Fruit fly (Drosophila melanogaster) Kc167 (cell line): ENCODE measurements around the gene CG34179.

Experiments
- Myc ChIP-seq: fragments of >200 bp; optimal IDR thresholded peaks from 2 replicates; lab custom pipeline; 2017; ENCODE audit warnings: missing external identifiers
- Sin3A ChIP-seq: fragments of >200 bp; optimal IDR thresholded peaks from 2 replicates; lab custom pipeline; 2018; ENCODE audit warnings: missing external identifiers
- h ChIP-seq: fragments of >200 bp; optimal IDR thresholded peaks from 3 replicates; lab custom pipeline; 2018; ENCODE audit warnings: missing external identifiers
- insv ChIP-seq: fragments of >200 bp; optimal IDR thresholded peaks from 3 replicates; lab custom pipeline; 2018; ENCODE audit warnings: missing external identifiers
- psq ChIP-seq: fragments of >200 bp; optimal IDR thresholded peaks from 2 replicates; lab custom pipeline; 2017; ENCODE audit warnings: missing external identifiers
- ttk ChIP-seq: sonication (Bioruptor generic); optimal IDR thresholded peaks from 2 replicates; lab custom pipeline; 2017; ENCODE audit warnings: missing external identifiers

Gene CG34179

DNA sequence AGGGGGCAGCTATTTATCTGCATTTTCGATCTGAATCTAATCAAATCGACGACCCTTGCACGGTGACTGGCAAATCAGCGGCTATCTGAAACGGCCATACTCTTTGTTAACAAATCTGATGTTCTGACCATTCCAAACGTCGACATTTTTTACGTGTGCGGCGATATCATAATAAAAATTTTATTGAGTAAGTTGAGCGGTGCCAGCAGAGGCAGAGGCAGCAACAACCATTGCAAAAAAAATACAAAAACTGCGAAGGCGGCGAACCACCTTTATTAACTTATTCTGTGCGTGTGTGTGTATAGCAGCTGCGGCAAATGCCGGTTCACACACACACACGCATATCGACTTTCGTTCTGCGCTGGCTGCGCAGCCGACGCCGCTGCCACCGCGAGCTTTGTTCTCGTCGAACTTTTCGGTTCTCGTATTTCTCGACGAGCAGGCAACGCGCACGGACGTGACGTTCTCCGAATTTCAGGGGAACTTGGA, 33.7 kb upstream of the CG34179 start, which contains the start of gene Kr-h1:
TSS of gene Kr-h1 (plus strand) at position 447 of the 489 bp plus-strand sequence.
- no peak for TF ChIP-seq h (lab: Kevin White, UChicago)
- TF ChIP-seq psq = no peak
- TF ChIP-seq Sin3A (lab: Kevin White, UChicago) = no peak
- no peak for TF ChIP-seq ttk (lab: Kevin White, UChicago)
- TF ChIP-seq Myc (lab: Kevin White, UChicago) = no peak
- TF ChIP-seq insv (lab: Kevin White, UChicago) = no peak

DNA sequence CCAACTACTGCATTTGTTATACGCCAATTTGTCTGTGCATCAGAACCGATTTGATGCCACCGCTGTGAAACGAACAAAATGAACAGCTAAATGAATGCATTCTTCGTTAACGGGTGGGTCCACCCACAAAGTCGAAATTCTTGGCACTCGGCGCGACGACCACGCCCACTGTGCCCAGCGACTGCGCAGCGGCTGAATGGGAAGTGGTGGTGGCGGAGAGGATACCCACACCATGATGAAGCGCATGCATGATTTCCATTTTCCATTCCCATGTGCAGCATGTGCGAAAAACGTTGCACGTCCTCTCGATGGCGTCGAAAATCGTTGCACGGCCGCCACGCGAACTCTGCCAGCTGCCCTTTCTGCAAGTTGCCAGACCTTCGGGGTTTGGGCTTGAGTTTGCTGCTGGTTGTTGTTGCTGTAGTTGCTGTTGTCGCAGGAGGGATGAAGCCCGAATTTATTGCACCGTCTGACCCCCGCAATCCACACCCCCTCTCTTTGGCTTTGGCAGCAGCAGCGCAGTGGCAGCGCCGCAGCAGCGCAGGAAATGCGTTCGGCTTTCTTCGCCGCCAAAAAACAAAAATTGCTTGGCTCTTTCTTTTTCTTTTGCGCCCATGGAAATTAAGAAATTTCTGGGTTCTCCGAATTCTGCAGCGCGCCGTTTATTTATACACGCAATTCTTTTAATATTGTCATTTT, 32.8 kb upstream of the CG34179 start:
- TF ChIP-seq psq (no peak), Myc (lab: Kevin White, UChicago) (no peak), ttk (lab: Kevin White, UChicago) (no peak)

DNA sequence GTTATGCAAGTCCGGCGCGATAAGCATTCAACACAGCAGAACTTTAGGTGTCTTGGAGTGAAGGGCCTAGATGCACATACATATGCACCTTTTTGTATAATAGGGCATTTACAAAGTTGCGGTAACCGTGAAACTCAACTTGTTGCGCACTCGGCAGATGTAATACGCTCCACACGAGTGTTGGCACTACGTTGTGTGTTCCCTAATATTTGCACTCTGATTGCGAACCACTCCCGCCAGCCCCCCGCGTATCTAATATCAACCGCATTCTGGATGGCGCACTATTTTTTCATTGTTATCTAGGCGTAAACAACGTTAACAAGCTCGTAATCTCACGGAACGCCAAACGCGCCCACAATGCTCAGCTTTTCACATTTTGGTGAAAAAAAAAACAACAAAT, 31.8 kb upstream of the CG34179 start:
- TF ChIP-seq psq (no peak), Sin3A (lab: Kevin White, UChicago) (no peak), ttk (lab: Kevin White, UChicago) (no peak)

DNA sequence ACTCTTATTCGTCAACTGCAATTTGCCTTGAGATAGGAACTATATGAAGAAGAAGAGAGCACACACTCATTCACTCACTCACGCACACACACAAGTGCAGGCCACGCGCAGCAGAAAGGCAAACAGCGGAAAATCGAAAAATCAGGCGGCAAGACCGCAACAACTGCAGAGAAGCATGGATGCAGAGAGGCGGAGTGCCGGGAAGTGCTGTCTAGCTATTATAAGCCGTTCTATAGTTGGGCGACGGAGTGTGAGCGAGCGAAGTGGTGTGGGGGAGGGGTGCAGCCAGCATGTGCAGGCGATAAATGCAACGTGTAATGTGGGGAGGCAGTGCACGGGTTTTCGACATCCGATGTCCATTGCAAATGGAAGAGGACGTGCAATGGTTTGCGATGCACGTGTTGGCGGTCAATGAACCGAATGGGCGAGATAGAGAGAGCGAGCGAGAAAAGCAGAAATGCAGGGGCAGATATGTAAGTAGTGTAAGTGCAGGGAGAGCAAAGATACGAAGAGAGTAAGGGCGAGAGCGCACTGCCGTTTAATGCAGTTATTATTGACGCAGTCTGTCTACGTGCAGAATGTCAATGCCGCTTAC, 30.3 kb upstream of the CG34179 start:
- TF ChIP-seq insv (lab: Kevin White, UChicago) = no peak
- no peak for TF ChIP-seq Sin3A (lab: Kevin White, UChicago)

DNA sequence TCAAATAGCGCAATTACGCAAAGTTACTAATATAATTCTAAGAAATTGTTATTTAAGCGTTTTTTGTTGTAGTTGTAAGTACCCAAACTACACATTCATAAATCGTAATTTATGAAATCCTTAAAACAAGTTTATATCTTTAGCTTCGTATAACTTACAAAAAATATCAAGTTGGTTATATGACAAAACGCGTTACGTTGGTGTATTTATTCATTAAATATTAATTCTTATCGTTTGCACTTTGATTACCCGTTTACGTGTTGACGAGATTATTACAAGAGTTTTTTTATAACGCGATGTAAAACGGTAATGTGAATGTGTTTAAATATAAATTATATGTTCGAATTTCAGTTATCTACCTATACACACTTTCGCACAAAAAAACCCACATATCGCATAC, 29.1 kb upstream of the CG34179 start:
- no peak for TF ChIP-seq ttk (lab: Kevin White, UChicago)
- TF ChIP-seq Myc (lab: Kevin White, UChicago) = no peak
- no peak for TF ChIP-seq psq

DNA sequence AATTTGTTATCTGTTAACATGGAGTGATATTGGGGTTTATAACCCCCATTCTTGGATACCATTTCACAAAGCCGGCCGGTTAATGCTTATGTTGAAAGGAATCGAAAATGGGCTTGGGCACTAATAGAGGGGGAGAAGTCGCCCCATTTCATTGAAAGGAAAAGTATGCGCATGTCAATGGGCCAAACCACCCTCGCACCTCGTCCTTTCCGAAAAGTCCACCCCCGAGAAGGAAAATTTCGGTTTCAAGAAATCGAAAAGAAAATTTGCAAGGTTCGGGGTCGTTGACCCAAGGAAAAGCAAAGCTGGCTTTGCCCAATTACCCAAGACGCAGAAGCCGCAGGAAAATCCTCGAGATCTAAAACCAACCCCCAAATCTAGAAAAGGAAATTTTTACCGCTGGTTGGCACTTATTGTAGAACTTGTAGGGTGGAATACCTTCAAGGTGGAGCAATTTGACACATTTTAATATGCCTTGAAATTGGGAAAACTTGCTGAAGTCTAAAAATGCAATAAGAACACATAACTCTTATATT, 28.4 kb upstream of the CG34179 start:
- TF ChIP-seq ttk (lab: Kevin White, UChicago) (no peak), Myc (lab: Kevin White, UChicago) (no peak), insv (lab: Kevin White, UChicago) (no peak), h (lab: Kevin White, UChicago) (no peak), psq (no peak), Sin3A (lab: Kevin White, UChicago) (no peak)

DNA sequence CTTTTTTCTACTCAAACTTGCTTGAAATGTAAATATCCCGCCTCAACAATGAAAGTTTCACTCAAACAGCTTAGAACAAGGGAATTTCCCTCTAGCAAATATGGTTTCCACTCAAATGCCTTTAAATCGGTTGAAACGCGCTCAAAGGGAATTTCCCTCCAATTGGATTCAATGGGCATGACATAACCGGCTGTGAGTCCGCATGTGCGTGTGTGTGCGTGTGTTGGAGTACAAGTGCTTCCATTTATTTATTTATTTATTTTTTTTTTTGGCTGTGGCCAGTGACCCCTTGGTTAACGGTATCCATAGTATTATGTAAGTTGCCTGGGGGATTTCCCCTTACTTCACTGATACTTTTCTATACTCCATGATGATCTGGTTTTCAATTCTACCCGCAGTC, 27.6 kb upstream of the CG34179 start:
- no peak for TF ChIP-seq ttk (lab: Kevin White, UChicago)
- no peak for TF ChIP-seq Sin3A (lab: Kevin White, UChicago)
- TF ChIP-seq psq = no peak
- no peak for TF ChIP-seq Myc (lab: Kevin White, UChicago)
- TF ChIP-seq insv (lab: Kevin White, UChicago) = no peak
- no peak for TF ChIP-seq h (lab: Kevin White, UChicago)

DNA sequence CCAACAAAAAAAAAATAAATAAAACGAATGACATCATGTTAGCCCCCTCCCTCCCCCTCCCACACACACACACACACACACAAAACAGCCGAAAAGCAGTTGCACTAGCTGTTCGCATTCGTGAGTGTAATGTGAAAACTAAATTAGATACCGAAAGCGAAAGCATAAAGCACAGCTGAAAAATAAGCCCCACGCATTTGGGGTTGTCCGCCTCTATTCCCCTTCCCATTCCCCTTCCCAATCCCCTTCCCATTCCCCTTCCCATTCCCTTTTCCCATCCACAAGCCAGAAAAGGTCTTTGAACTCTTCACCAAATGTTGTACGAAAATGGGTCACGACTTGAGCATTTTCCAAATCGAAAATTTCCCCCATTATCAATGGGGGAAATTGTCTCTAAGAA, 26.8 kb upstream of the CG34179 start:
- TF ChIP-seq insv (lab: Kevin White, UChicago) = no peak
- TF ChIP-seq psq = no peak
- TF ChIP-seq h (lab: Kevin White, UChicago) = no peak
- TF ChIP-seq ttk (lab: Kevin White, UChicago) = no peak
- TF ChIP-seq Sin3A (lab: Kevin White, UChicago) = no peak
- no peak for TF ChIP-seq Myc (lab: Kevin White, UChicago)

DNA sequence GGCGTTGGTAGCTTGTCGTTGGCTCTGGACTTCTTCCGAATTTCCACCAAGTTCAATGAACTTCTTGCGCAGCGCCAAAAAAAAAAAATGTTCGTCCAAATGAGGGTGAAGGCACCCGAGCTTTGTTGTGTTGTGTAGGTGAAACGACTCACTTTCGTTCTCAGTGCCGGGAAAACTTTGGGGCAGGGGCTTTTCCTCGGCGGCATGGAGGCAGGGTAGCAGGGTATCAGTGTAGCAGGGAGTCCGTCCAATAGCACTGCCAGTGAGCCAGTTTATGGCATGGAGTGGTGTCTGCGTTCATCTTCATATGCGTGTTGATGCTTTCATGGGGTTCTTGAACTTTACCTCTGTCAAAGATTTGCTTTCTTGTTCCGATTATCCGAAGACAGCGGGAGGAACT, 25.8 kb upstream of the CG34179 start:
- no peak for TF ChIP-seq h (lab: Kevin White, UChicago)
- no peak for TF ChIP-seq insv (lab: Kevin White, UChicago)
- no peak for TF ChIP-seq Sin3A (lab: Kevin White, UChicago)
- TF ChIP-seq ttk (lab: Kevin White, UChicago) = no peak
- no peak for TF ChIP-seq Myc (lab: Kevin White, UChicago)
- no peak for TF ChIP-seq psq

DNA sequence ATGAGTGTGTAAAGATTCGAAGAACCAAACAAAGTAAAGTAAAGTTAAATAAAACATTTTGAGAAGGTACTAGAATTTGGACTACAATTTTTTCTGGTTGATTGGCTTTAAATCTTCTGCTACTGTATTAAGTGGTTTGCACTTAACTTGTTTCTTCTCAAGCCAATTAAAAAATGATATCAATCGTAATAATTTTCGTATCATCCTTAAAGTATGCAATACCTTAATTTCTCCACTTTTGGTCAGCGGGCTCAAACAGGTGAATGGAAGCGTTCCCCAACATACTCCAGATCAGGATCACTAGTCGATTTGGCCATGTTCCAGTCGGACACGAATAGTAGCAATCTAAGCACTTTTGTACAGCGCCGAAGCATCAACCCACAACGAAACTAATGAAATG, 25.4 kb upstream of the CG34179 start:
- TF ChIP-seq psq (no peak), Sin3A (lab: Kevin White, UChicago) (no peak), h (lab: Kevin White, UChicago) (no peak), insv (lab: Kevin White, UChicago) (no peak), ttk (lab: Kevin White, UChicago) (no peak), Myc (lab: Kevin White, UChicago) (no peak)

DNA sequence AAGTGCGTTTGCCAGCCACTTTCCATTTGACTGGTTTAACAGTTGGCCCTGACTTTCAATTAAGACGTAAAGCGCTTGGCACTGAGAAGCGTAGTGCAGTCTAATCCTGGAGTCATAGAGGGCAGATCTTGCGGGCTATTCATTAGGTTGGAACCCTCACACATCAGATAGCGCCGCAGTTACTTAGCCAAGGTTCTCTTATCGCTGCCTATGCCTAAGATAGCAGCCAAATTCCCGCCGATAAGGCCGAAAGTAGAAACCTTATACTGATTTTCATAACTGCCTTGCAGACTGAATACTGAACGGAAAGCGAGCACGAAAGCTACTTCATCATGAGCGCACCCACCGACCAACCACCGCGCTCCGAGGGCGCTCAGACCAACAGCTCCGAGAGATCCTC, 23.6 kb upstream of the CG34179 start:
- no peak for TF ChIP-seq insv (lab: Kevin White, UChicago)
- TF ChIP-seq Myc (lab: Kevin White, UChicago) = no peak
- TF ChIP-seq ttk (lab: Kevin White, UChicago) = no peak
- no peak for TF ChIP-seq psq
- no peak for TF ChIP-seq h (lab: Kevin White, UChicago)
- TF ChIP-seq Sin3A (lab: Kevin White, UChicago) = no peak

DNA sequence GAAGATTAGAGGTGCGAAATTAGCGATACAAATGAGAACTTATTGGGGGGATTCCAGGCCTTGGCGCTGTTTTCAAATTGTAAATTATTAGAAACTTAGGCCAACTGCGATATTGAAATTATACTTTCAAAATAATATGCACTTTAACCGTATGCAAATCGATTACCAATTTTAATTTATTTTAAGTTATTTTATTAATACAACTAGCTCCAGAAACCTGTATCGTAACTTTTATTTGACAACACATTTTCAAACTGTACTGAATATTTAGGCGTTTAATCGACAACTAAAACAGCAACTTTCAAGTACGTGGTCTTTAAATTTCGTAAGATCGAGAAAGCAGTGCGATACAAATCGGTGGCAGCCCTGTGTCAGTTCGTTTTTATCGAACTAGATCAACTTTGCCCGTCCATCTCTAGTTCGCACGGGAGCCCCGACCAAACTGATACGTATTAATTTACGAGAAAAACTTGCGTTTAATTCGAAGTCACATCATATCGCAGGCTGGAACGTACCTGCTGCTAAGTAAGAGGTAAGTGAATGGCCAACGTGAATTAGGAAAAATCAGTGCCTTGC, 22.2 kb upstream of the CG34179 start, which contains the start of the genes CG9154 and Kr-h2:
TSS of gene CG9154 (minus strand) at position 31 of the 576 bp plus-strand sequence.
TSS of gene Kr-h2 (plus strand) at position 335 of the 576 bp plus-strand sequence.
- TF ChIP-seq Sin3A (lab: Kevin White, UChicago) (no peak), Myc (lab: Kevin White, UChicago) (no peak), psq (no peak)
